Worm (Caenorhabditis elegans) whole organism, mixed stage, embryonic: Measurements from ENCODE around the gene rpoa-12.

Source experiments
- bed-3 ChIP-seq: fragments of 200-800 bp; sonication (Bioruptor generic); optimal IDR thresholded peaks from 3 replicates; lab custom pipeline; 2018; ENCODE audit warnings: mild to moderate bottlenecking, missing genetic modification characterization, moderate library complexity, missing compliant biosample characterization
- ham-2 ChIP-seq: fragments of 200-800 bp; sonication (Bioruptor generic); optimal IDR thresholded peaks from 2 replicates; lab custom pipeline; 2018; ENCODE audit warnings: mild to moderate bottlenecking, missing genetic modification characterization, missing compliant biosample characterization

DNA sequence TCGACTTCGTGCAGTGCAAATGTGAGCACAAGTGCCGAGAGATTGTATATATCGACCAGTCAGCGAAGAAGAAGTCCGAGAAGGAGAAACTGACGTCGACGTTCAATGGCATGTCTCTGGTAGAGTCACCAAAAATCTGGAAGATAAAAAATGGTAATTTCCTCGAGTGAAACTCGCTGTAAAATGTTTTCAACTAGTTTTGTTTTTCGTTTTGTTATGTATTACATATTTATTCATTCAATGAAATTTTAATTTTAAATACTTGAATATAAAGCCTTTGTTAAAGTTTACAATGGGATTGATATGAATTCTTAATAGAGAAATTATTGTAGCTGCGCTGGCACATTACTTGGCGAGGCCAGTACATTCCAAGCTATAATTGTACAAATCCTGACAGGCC, 3.2 kb downstream of the rpoa-12 start:
- no peak for TF ChIP-seq bed-3
- TF ChIP-seq ham-2 = no peak
